Worm (Caenorhabditis elegans) whole organism, L3 larva: ENCODE measurements around the gene arc-1.

Experiments
- R02D3.7 ChIP-seq: fragments of 150-350 bp; optimal IDR thresholded peaks from 2 replicates; lab custom pipeline; 2014; ENCODE audit warnings: missing biosample characterization, missing genetic modification characterization
- ama-1 ChIP-seq: fragments of 150-350 bp; optimal IDR thresholded peaks from 2 replicates; lab custom pipeline; 2018
- ceh-16 ChIP-seq: sonication (generic microtip); optimal IDR thresholded peaks from 2 replicates; lab custom pipeline; 2017; ENCODE audit warnings: missing biosample characterization, missing genetic modification characterization
- ceh-28 ChIP-seq: fragments of 150-350 bp; optimal IDR thresholded peaks from 2 replicates; lab custom pipeline; 2014; ENCODE audit warnings: missing biosample characterization, missing genetic modification reagents, missing genetic modification characterization
- ceh-9 ChIP-seq: sonication (generic microtip); optimal IDR thresholded peaks from 2 replicates; lab custom pipeline; 2018; ENCODE audit warnings: missing biosample characterization, missing genetic modification characterization
- daf-12 ChIP-seq: fragments of 150-350 bp; optimal IDR thresholded peaks from 2 replicates; lab custom pipeline; 2014; ENCODE audit warnings: missing biosample characterization, missing genetic modification reagents, missing genetic modification characterization
- egl-27 ChIP-seq: sonication (generic microtip); optimal IDR thresholded peaks from 4 replicates; lab custom pipeline; 2017; ENCODE audit warnings: missing biosample characterization, missing genetic modification reagents, missing genetic modification characterization
- egl-5 ChIP-seq: fragments of 150-350 bp; optimal IDR thresholded peaks from 2 replicates; lab custom pipeline; 2017; ENCODE audit warnings: missing biosample characterization, missing genetic modification reagents, missing genetic modification characterization, inconsistent platforms
- elt-1 ChIP-seq: fragments of 150-350 bp; optimal IDR thresholded peaks from 2 replicates; lab custom pipeline; 2014; ENCODE audit warnings: missing biosample characterization, missing genetic modification characterization
- elt-2 ChIP-seq: sonication (generic microtip); optimal IDR thresholded peaks from 2 replicates; lab custom pipeline; 2016; ENCODE audit warnings: missing genetic modification reagents, mild to moderate bottlenecking, missing genetic modification characterization, missing compliant biosample characterization
- elt-3 ChIP-seq, 3 experiments: fragments of 150-350 bp in 1 of 3; sonication (generic microtip) in 2 of 3; optimal IDR thresholded peaks; 2 replicates in 2 of 3; 4 replicates in 1 of 3; lab custom pipeline; 2014 to 2017; ENCODE audit warnings: missing biosample characterization in 3 of 3, missing genetic modification characterization in 3 of 3
- eor-1 ChIP-seq, 2 experiments: fragments of 150-350 bp; optimal IDR thresholded peaks; 2 replicates each; lab custom pipeline; 2014 to 2018; ENCODE audit warnings: missing biosample characterization in 2 of 2, missing genetic modification characterization in 2 of 2
- fkh-10 ChIP-seq: sonication (generic microtip); optimal IDR thresholded peaks from 2 replicates; lab custom pipeline; 2017; ENCODE audit warnings: missing biosample characterization, missing genetic modification reagents, missing genetic modification characterization
- fkh-2 ChIP-seq: fragments of 150-350 bp; optimal IDR thresholded peaks from 2 replicates; lab custom pipeline; 2014; ENCODE audit warnings: missing biosample characterization, missing genetic modification reagents, missing genetic modification characterization
- fos-1 ChIP-seq: fragments of 150-350 bp; optimal IDR thresholded peaks from 2 replicates; lab custom pipeline; 2014; ENCODE audit warnings: missing biosample characterization, missing genetic modification characterization
- hmg-11 ChIP-seq: sonication (generic microtip); optimal IDR thresholded peaks from 2 replicates; lab custom pipeline; 2016; ENCODE audit warnings: missing genetic modification characterization, missing compliant biosample characterization
- lin-39 ChIP-seq: fragments of 150-350 bp; optimal IDR thresholded peaks from 2 replicates; lab custom pipeline; 2018; ENCODE audit warnings: missing biosample characterization, missing genetic modification reagents, missing genetic modification characterization
- lsy-12 ChIP-seq: sonication (generic microtip); optimal IDR thresholded peaks from 2 replicates; lab custom pipeline; 2016; ENCODE audit warnings: mild to moderate bottlenecking, missing genetic modification characterization, missing compliant biosample characterization
- mdl-1 ChIP-seq: fragments of 150-350 bp; optimal IDR thresholded peaks from 2 replicates; lab custom pipeline; 2014; ENCODE audit warnings: missing biosample characterization, missing genetic modification characterization
- mml-1 ChIP-seq: fragments of 150-350 bp; sonication (generic microtip); optimal IDR thresholded peaks from 3 replicates; lab custom pipeline; 2014; ENCODE audit warnings: missing biosample characterization, missing genetic modification characterization
- nfya-1 ChIP-seq: sonication (generic microtip); optimal IDR thresholded peaks from 2 replicates; lab custom pipeline; 2017; ENCODE audit warnings: missing genetic modification characterization, mild to moderate bottlenecking, missing compliant biosample characterization, antibody characterized with exemption, moderate library complexity; ENCODE audit not compliant: insufficient read depth
- nhr-11 ChIP-seq: fragments of 150-350 bp; optimal IDR thresholded peaks from 2 replicates; lab custom pipeline; 2014; ENCODE audit warnings: missing biosample characterization, missing genetic modification characterization
- nhr-12 ChIP-seq: fragments of 150-350 bp; optimal IDR thresholded peaks from 2 replicates; lab custom pipeline; 2014; ENCODE audit warnings: missing biosample characterization, missing genetic modification characterization
- nhr-23 ChIP-seq: fragments of 150-350 bp; optimal IDR thresholded peaks from 2 replicates; lab custom pipeline; 2014; ENCODE audit warnings: missing biosample characterization, missing genetic modification reagents, missing genetic modification characterization
- nhr-237 ChIP-seq: fragments of 150-350 bp; optimal IDR thresholded peaks from 2 replicates; lab custom pipeline; 2014; ENCODE audit warnings: missing biosample characterization, missing genetic modification characterization
- nhr-25 ChIP-seq: sonication (generic microtip); optimal IDR thresholded peaks from 2 replicates; lab custom pipeline; 2017; ENCODE audit warnings: missing biosample characterization, missing genetic modification characterization
- nhr-43 ChIP-seq: sonication (generic microtip); optimal IDR thresholded peaks from 2 replicates; lab custom pipeline; 2016; ENCODE audit warnings: mild to moderate bottlenecking, missing genetic modification characterization, missing compliant biosample characterization; ENCODE audit not compliant: poor library complexity, severe bottlenecking
- nhr-67 ChIP-seq: fragments of 150-350 bp; optimal IDR thresholded peaks from 2 replicates; lab custom pipeline; 2014; ENCODE audit warnings: missing biosample characterization, missing genetic modification characterization
- nhr-76 ChIP-seq: fragments of 150-350 bp; sonication (generic microtip); optimal IDR thresholded peaks from 5 replicates; lab custom pipeline; 2014; ENCODE audit warnings: missing biosample characterization, missing genetic modification characterization
- nhr-77 ChIP-seq: fragments of 150-350 bp; optimal IDR thresholded peaks from 2 replicates; lab custom pipeline; 2014; ENCODE audit warnings: missing biosample characterization, missing genetic modification characterization
- pha-4 ChIP-seq: fragments of 150-350 bp; optimal IDR thresholded peaks from 2 replicates; lab custom pipeline; 2014; ENCODE audit warnings: missing biosample characterization, missing genetic modification reagents, missing genetic modification characterization
- pqm-1 ChIP-seq: fragments of 150-350 bp; optimal IDR thresholded peaks from 2 replicates; lab custom pipeline; 2017; ENCODE audit warnings: missing biosample characterization, missing genetic modification characterization, inconsistent platforms
- sea-2 ChIP-seq: fragments of 150-350 bp; sonication (generic microtip); optimal IDR thresholded peaks from 4 replicates; lab custom pipeline; 2014; ENCODE audit warnings: missing biosample characterization, missing genetic modification reagents, missing genetic modification characterization
- skn-1 ChIP-seq: fragments of 150-350 bp; optimal IDR thresholded peaks from 2 replicates; lab custom pipeline; 2014; ENCODE audit warnings: missing biosample characterization, missing genetic modification characterization
- snpc-4 ChIP-seq: fragments of 150-350 bp; optimal IDR thresholded peaks from 2 replicates; lab custom pipeline; 2014; ENCODE audit warnings: missing biosample characterization, missing genetic modification characterization
- unc-39 ChIP-seq: sonication (generic microtip); optimal IDR thresholded peaks from 4 replicates; lab custom pipeline; 2017; ENCODE audit warnings: missing biosample characterization, missing genetic modification characterization
- unc-62 ChIP-seq: fragments of 150-350 bp; sonication (generic microtip); optimal IDR thresholded peaks from 4 replicates; lab custom pipeline; 2014; ENCODE audit warnings: missing biosample characterization, missing genetic modification reagents, missing genetic modification characterization

Gene arc-1

DNA sequence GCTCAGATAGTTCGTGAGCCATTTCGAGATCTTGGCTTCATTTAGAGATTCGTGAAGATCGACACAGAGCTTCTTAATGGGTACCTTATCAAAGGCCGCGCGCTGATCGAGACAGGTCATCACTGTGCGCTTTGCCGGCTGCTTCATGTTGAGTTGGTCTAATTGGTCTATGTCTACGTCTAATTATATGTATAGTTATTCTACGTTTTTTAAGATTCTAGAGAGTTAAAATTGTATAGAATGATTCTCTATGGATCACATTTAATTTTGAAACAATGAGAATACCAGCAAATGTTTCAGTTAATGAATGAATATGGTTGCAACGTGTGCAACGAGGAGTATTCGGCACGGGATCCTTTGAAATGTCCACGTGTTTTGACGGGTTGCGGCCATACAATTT is at the start of gene arc-1:
arc-1 (plus strand) TSS at position 301 of the 400 bp plus-strand sequence.
- TF ChIP-seq skn-1 (tag; lab: Kevin White, UChicago) (no peak), ama-1 (lab: Kevin White, UChicago) (no peak), nfya-1 (no peak), lin-39 (tag; lab: Kevin White, UChicago) (no peak), nhr-76 (no peak), nhr-67 (tag; lab: Kevin White, UChicago) (no peak)

DNA sequence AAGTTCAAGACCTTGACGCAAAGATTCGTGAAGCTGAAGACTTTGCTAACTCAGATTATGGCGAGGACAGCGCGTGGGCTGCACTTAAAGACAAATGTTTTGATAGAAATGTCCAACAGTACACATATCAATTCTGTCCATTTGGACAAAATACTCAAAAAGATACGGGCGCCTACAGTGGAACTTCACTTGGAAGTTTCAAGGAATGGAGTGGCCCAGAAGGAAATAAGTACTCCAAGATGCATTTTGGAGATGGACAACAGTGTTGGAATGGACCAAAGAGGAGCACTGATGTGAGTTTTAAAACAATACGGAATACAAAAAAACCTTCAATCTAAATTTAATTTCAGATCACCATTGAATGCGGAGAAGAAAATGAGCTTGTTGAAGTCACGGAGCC is 48.8 kb upstream of the arc-1 start:
- TF ChIP-seq ceh-28 (tag; lab: Kevin White, UChicago) = no peak
- no peak for TF ChIP-seq daf-12 (tag; lab: Kevin White, UChicago)
- no peak for TF ChIP-seq elt-3 (tag; optimal IDR thresholded peaks at IDR 0.05; lab: Kevin White, UChicago)
- no peak for TF ChIP-seq mdl-1
- TF ChIP-seq ceh-9 (tag; lab: Kevin White, UChicago) = no peak

DNA sequence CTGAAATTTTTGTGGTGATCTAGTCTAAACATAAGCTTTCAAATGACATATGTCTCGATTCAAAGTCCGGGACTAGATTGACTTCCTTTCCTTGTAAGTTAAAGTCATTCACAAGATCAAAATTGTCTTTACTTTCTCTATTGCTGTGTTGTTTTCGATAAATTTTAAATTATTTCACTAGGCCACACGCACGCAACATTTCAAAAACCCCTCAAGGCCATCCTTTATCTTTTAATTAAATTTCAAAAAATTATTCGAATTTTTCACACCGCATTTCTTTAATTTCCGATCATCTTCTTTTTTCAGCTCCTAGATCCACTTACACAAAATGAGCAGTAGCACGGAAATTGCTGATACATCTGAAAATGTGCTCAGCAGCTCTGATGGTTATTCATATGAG is 38.5 kb upstream of the arc-1 start, which contains the start of gene ZK1307.7:
ZK1307.7 (plus strand) TSS at position 301 of the 400 bp plus-strand sequence.
- TF ChIP-seq unc-39 (tag; lab: Kevin White, UChicago) = no peak
- no peak for TF ChIP-seq mml-1 (tag; lab: Kevin White, UChicago)
- TF ChIP-seq snpc-4 (tag; lab: Kevin White, UChicago) = no peak
- no peak for TF ChIP-seq elt-1 (tag; lab: Kevin White, UChicago)
- no peak for TF ChIP-seq egl-5 (tag; lab: Kevin White, UChicago)
- TF ChIP-seq egl-27 (tag; lab: Kevin White, UChicago) = no peak
- no peak for TF ChIP-seq fos-1 (tag; lab: Kevin White, UChicago)
- no peak for TF ChIP-seq hmg-11 (tag; lab: Kevin White, UChicago)
- no peak for TF ChIP-seq lsy-12 (tag; lab: Kevin White, UChicago)
- no peak for TF ChIP-seq nhr-11
- no peak for TF ChIP-seq ama-1 (lab: Kevin White, UChicago)
- TF ChIP-seq fkh-2 (tag; lab: Kevin White, UChicago) = no peak
- TF ChIP-seq nhr-25 = no peak
- TF ChIP-seq skn-1 (tag; lab: Kevin White, UChicago) = no peak
- TF ChIP-seq nfya-1 = no peak

DNA sequence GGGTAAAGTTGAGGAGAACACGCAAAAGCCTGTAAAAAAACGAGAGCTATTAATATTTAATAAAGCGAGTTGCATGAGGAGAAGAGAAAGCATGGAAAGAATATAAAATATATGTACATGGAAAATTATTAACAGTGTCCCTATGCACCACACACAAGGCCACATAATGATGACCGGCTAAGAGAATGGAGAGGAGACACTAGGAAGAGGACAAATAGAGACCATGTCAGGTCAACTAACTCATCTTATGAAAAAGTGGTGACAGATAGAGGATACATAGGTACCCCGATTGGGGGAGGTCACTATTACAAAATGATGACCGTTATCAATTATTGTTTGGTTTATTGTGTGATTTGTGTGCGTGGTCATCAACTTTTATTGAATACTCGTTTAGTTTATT is 30.3 kb upstream of the arc-1 start, which contains the start of gene fzr-1:
fzr-1 (minus strand) TSS at position 29 of the 400 bp plus-strand sequence.
- TF ChIP-seq nhr-23 (tag; lab: Kevin White, UChicago) (peak; percentile 24), fos-1 (tag; lab: Kevin White, UChicago) (no peak)

DNA sequence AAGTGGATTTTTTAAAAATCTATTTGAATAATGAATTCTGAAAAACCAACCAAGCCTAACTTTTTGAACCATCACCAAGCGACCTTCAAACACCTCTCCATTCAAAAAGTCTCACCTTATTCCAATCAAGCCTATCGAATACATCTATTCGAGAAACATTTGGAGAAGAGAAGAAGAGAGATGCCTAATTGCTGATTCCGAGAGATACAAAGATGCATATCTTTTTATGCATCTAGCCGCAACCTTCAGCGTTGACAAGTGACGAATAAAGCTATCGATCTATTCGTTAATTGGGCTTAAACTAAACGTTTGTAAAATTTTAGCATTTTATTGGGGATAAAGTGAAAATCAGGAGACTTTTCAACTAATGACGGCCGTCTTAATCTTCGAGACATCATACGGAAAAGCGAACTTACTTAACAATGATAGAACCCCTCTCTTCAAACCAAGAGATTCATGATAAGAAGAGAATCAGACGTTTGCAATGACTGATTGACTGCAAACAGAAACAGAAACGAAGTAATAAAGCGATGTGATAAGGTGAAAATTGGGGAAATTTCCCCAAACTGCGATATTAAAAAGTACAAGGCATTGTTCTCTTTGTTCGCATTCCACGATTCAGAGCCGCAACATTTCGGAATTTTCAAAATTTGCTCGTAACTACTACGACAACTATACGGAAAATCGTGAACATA is 29.7 kb upstream of the arc-1 start:
- peak; percentile 72 for TF ChIP-seq pqm-1 (tag; lab: Kevin White, UChicago)
- TF ChIP-seq nhr-25 = peak; percentile 58
- no peak for TF ChIP-seq egl-27 (tag; lab: Kevin White, UChicago)
- TF ChIP-seq nhr-43 (tag; lab: Kevin White, UChicago) = no peak
- TF ChIP-seq ceh-16 (tag; lab: Kevin White, UChicago) = peak; percentile 7
- no peak for TF ChIP-seq nhr-12
- TF ChIP-seq nhr-67 (tag; lab: Kevin White, UChicago) = no peak
- peak; percentile 96 for TF ChIP-seq elt-1 (tag; lab: Kevin White, UChicago)
- TF ChIP-seq pha-4 (tag; lab: Kevin White, UChicago) = peak; percentile 31
- peak; percentile 70 for TF ChIP-seq elt-2 (tag; lab: Kevin White, UChicago)

DNA sequence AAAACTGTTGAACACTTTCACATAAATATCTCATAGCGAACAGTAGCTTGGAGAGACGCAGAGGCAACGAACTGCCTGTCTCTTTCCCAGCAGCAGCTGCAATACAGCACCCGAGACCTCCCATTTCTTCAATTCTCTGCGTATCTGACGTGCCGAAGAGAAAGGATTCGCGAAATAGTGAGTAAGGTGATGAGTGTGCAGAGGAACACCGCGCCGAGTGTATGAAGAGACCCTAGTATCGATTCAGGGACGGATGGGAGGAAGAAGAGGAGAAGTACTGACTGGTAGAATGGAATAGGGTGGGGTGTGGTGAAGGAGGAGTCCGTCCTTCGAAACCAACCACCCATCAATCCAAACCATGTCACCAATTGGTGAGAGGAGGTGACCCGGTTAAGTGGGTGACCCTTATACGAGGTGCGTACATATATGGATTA is 28.6 kb upstream of the arc-1 start:
- TF ChIP-seq unc-39 (tag; lab: Kevin White, UChicago) (no peak), nhr-237 (tag; lab: Kevin White, UChicago) (no peak), unc-62 (GFP tag; lab: Kevin White, UChicago) (peak; percentile 64), nhr-25 (peak; percentile 88), elt-3 (tag; optimal IDR thresholded peaks at IDR 0.05; lab: Kevin White, UChicago) (no peak), hmg-11 (tag; lab: Kevin White, UChicago) (peak; percentile 86), lsy-12 (tag; lab: Kevin White, UChicago) (peak; percentile 56), ceh-9 (tag; lab: Kevin White, UChicago) (no peak), elt-2 (tag; lab: Kevin White, UChicago) (peak; percentile 60), ceh-16 (tag; lab: Kevin White, UChicago) (no peak), nhr-76 (no peak), elt-1 (tag; lab: Kevin White, UChicago) (peak; percentile 73), R02D3.7 (peak; percentile 47), mml-1 (tag; lab: Kevin White, UChicago) (no peak), daf-12 (tag; lab: Kevin White, UChicago) (no peak), snpc-4 (tag; lab: Kevin White, UChicago) (peak; percentile 4), skn-1 (tag; lab: Kevin White, UChicago) (no peak), sea-2 (GFP tag; lab: Kevin White, UChicago) (no peak), nhr-67 (tag; lab: Kevin White, UChicago) (no peak), nhr-11 (peak; percentile 78), nhr-77 (no peak), nfya-1 (peak; percentile 88), fos-1 (tag; lab: Kevin White, UChicago) (no peak), mdl-1 (peak; percentile 66), eor-1 (tag; optimal IDR thresholded peaks at IDR 0.05; lab: Kevin White, UChicago) (no peak), egl-27 (tag; lab: Kevin White, UChicago) (no peak), fkh-10 (GFP tag; lab: Kevin White, UChicago) (no peak), nhr-12 (no peak), nhr-43 (tag; lab: Kevin White, UChicago) (peak; percentile 41)
